Fruit fly (Drosophila melanogaster) whole organism, adult: ENCODE data around the gene CG10337.

ENCODE experiments used
- CG7101 ChIP-seq: fragments of 200-800 bp; sonication (Bioruptor generic); optimal IDR thresholded peaks from 2 replicates; lab custom pipeline; 2018; ENCODE audit warnings: missing biosample characterization, mild to moderate bottlenecking, missing genetic modification characterization, moderate library complexity
- Crg-1 ChIP-seq: fragments of 200-800 bp; sonication (Bioruptor generic); optimal IDR thresholded peaks from 2 replicates; lab custom pipeline; 2016; ENCODE audit warnings: missing biosample characterization, missing genetic modification characterization
- Mnt ChIP-seq: fragments of 200-800 bp; sonication (Bioruptor generic); optimal IDR thresholded peaks from 2 replicates; lab custom pipeline; 2016; ENCODE audit warnings: missing biosample characterization, mild to moderate bottlenecking, missing genetic modification characterization

- TF ChIP-seq Mnt (GFP tag; lab: Kevin White, UChicago) (no peak), CG7101 (tag; lab: Kevin White, UChicago) (no peak), Crg-1 (GFP tag; lab: Kevin White, UChicago) (no peak)
Observed at dm6 chr2L:19565233-19565898, 18.6 kb upstream of the CG10337 start, which contains the start of gene CG13077.
